Fruit fly (Drosophila melanogaster): ENCODE measurements around the gene mdy.

DNA sequence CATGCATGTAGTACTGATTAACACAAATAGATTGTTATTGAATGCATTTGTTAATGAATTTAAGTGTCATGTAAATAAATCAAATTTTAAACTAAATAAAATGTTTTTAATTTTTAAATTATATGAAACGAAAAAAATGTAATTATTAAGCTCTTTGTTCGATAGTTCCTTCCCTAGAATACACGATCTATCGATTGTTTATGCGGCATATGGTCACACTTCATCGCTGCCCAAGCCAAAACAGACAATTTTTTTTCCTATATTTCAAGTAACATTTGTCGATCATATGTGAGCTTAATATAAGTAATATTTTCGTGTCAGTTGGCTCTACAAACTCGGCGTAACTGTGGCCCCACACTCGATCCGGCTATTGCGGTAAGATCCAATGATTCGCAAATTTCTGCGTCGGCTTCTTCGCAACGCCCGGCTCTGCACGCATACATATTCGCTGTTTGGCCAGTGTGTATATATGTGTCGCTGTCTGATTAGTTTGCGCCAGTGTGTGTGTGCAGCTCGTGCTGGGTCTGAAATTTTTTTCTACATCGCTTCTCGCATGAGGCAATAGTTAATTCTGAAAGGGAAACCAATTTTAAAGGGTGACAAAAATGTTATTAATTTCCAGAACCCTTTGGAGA, 10.5 kb downstream of the mdy start, which contains the start of gene AspRS-m:
- no peak for TF ChIP-seq usp (GFP tag; optimal IDR thresholded peaks at IDR 0.05)
- no peak for TF ChIP-seq lola (GFP tag; optimal IDR thresholded peaks at IDR 0.05)
- TF ChIP-seq Dif (GFP tag; optimal IDR thresholded peaks at IDR 0.05; ENCODE audit: partially characterized antibody) = no peak
- no peak for TF ChIP-seq Sp1 (GFP tag; optimal IDR thresholded peaks at IDR 0.05)
- no peak for TF ChIP-seq br (GFP tag; optimal IDR thresholded peaks at IDR 0.05)
- TF ChIP-seq Hr83 (GFP tag; optimal IDR thresholded peaks at IDR 0.05; ENCODE audit: poor library complexity, severe bottlenecking) = no peak

All from whole organism, wandering third instar larva.